Fruit fly (Drosophila melanogaster): ENCODE data around the gene CG4045.

Gene CG4045

DNA sequence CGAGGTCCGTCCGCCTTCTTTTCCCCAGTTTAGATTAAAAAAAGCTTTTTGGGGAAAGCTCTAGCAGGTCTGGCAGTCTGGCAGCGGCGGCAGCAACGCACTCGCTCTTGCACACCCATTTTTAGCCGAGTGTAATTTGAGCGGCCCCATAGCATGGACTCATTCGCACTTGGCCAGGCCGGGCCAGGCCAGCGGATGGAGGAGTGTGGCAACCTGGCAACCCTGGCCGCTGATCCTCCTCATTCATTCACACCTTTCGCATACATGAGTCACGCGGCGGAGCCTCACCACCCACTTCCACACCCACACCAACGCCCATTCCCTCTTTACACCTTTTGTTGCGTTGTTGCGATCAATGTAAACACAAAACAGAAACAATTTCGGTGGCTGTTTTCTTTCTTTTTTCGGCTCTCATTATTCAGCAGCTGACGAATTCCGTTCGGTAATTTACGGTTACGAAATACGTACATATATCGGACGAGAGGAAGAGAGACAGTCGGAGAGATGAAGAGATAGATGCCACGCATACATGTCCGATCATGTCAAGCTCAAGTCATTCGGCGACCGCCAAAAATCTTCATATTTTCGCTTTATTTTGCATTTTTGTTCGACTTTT lies 42.8 kb downstream of the CG4045 start (continued):
- no peak for TF ChIP-seq row (GFP tag; IDR thresholded peaks at IDR 0.05)
- TF ChIP-seq CG1832 (GFP tag; optimal IDR thresholded peaks at IDR 0.05): peak; percentile 28
- TF ChIP-seq CG17328 (GFP tag; IDR thresholded peaks at IDR 0.05): no peak
- no peak for TF ChIP-seq dati (GFP tag; IDR thresholded peaks at IDR 0.05)
- no peak for TF ChIP-seq CG15601 (tag; optimal IDR thresholded peaks at IDR 0.05)
- no peak for TF ChIP-seq Asciz (GFP tag; optimal IDR thresholded peaks at IDR 0.05)
- peak; percentile 34 for TF ChIP-seq Deaf1 (tag; optimal IDR thresholded peaks at IDR 0.05)
- TF ChIP-seq C15 (GFP tag; IDR thresholded peaks at IDR 0.05): no peak
- no peak for TF ChIP-seq CG18764 (GFP tag; optimal IDR thresholded peaks at IDR 0.05)
- TF ChIP-seq lov (optimal IDR thresholded peaks at IDR 0.05): no peak
- no peak for TF ChIP-seq lov (GFP tag; IDR thresholded peaks at IDR 0.05)
- TF ChIP-seq CG12769 (tag; optimal IDR thresholded peaks at IDR 0.05): peak; percentile 67
- no peak for TF ChIP-seq hkb (optimal IDR thresholded peaks at IDR 0.05)
- no peak for TF ChIP-seq hkb (GFP tag; IDR thresholded peaks at IDR 0.05)
- TF ChIP-seq ERR (GFP tag; optimal IDR thresholded peaks at IDR 0.05): no peak
- no peak for TF ChIP-seq CG7271 (tag; optimal IDR thresholded peaks at IDR 0.05)

DNA sequence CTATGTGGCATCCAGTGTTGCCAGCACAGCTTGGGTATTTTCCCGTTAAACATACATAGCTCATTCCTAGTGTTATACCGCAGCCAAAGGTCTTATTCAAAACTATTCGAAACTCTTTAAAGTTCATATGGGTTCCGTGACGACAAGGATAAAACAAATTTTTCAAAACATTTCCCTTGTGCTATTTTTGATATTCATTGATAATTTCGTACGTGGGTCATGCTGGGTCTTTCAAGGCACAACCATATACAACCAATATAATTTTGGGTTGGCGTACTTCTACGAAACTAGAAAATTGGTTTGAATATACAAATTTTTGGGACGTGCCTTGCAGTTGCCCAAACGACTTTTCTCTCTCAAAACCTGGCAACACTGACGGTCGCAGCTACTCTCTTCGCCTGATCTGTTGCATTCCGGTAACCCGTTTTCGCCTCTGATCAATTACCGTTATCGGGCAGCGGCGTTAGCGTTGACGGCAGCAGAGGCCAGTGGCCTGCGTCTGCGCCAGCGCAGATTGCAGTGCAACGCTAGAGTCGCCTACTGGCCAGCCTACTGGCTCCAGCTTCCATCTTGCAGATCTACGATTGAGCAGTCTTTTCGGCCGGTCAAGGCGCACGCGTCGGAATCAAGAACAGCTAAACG lies 43.4 kb downstream of the CG4045 start:
- TF ChIP-seq grau (tag; optimal IDR thresholded peaks at IDR 0.05): no peak
- peak; percentile 80 for TF ChIP-seq Sry-β (GFP tag; optimal IDR thresholded peaks at IDR 0.05)
- TF ChIP-seq Ssrp (tag; optimal IDR thresholded peaks at IDR 0.05): peak; percentile 14
- no peak for TF ChIP-seq gro (GFP tag; optimal IDR thresholded peaks at IDR 0.05)
- peak; percentile 32 for TF ChIP-seq CG8290 (GFP tag; optimal IDR thresholded peaks at IDR 0.05)
- no peak for TF ChIP-seq CG8290 (tag; optimal IDR thresholded peaks at IDR 0.05)
- TF ChIP-seq sens (GFP tag): peak; percentile 59

DNA sequence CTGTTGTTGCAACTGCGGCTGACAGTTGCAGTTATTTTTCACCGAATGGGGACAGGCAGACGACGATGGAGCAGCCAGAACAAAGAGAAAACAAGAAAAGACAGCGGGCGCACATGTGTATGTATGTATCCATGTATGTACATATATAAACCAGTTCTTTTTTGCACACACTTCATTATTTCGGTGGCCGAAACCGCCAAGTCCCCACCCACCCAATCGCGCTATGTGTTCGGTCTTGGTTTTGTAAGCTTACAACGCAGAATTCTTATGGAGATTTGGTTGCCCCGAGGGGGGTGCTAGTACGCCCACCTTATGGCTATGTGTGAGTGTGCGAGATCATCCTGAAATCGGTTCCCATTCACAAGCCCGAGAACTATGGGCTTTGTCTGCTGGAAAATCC lies 44.4 kb downstream of the CG4045 start:
- TF ChIP-seq mirr (GFP tag; optimal IDR thresholded peaks at IDR 0.05) (no peak), E2f1 (GFP tag; IDR thresholded peaks at IDR 0.05) (no peak), yki (optimal IDR thresholded peaks at IDR 0.05) (no peak), CG8388 (GFP tag; optimal IDR thresholded peaks at IDR 0.05) (no peak), Vsx1 (GFP tag; optimal IDR thresholded peaks at IDR 0.05) (no peak), CG17359 (tag; optimal IDR thresholded peaks at IDR 0.05) (no peak), ab (GFP tag; optimal IDR thresholded peaks at IDR 0.05) (no peak), Nf-YB (GFP tag; optimal IDR thresholded peaks at IDR 0.05) (no peak), br (optimal IDR thresholded peaks at IDR 0.05) (no peak), CG1024 (GFP tag; IDR thresholded peaks at IDR 0.05) (no peak)

DNA sequence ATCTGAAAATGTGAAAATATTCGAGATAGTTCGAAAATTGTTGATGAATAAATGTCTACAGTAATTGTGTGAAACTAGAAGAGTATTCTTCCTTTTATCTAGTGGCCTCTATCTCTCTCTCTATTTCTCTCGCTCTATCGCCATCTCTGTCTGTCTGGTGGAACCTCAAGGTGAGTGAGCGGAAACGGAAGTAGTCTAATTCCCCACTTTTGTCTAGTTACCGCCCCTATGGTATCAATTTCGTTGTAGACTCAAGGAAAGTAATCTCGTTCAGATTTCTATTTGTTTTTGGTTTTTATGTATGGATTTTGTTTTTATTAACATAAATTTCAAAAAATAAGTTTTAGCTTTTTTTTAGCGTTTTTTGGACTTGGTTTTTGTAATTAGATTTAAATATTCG lies 50.9 kb downstream of the CG4045 start:
- TF ChIP-seq ara (GFP tag; IDR thresholded peaks at IDR 0.05): no peak
- TF ChIP-seq Optix (GFP tag; IDR thresholded peaks at IDR 0.05): no peak
- TF ChIP-seq pb (GFP tag; optimal IDR thresholded peaks at IDR 0.05): no peak
- TF ChIP-seq Ets97D (GFP tag; optimal IDR thresholded peaks at IDR 0.05): peak; percentile 91
- no peak for TF ChIP-seq TFAM (GFP tag; optimal IDR thresholded peaks at IDR 0.05)
- TF ChIP-seq en (GFP tag; optimal IDR thresholded peaks at IDR 0.05): no peak
- no peak for TF ChIP-seq Stat92E (GFP tag; optimal IDR thresholded peaks at IDR 0.05)
- TF ChIP-seq CG12942 (GFP tag; optimal IDR thresholded peaks at IDR 0.05): no peak
- TF ChIP-seq her (GFP tag; optimal IDR thresholded peaks at IDR 0.05): no peak
- TF ChIP-seq HHEX (GFP tag; optimal IDR thresholded peaks at IDR 0.05): peak; percentile 26
- peak; percentile 33 for TF ChIP-seq CG33557 (GFP tag; optimal IDR thresholded peaks at IDR 0.05)
- no peak for TF ChIP-seq CG2889 (GFP tag; IDR thresholded peaks at IDR 0.05)
- TF ChIP-seq CG6765 (GFP tag; optimal IDR thresholded peaks at IDR 0.05): peak; percentile 10
- no peak for TF ChIP-seq Oli (tag; optimal IDR thresholded peaks at IDR 0.05)
- TF ChIP-seq croc (GFP tag; conservative IDR thresholded peaks at IDR 0.05): no peak
- TF ChIP-seq dmrt11E (tag; optimal IDR thresholded peaks at IDR 0.05): no peak
- peak; percentile 32 for TF ChIP-seq CG34376 (GFP tag; optimal IDR thresholded peaks at IDR 0.05)

All from whole organism, embryonic.